Worm (Caenorhabditis elegans) whole organism, L1 larva: ENCODE data around the gene F44B9.9.

ENCODE experiments used
- F16B12.6 ChIP-seq: fragments of 150-350 bp; optimal IDR thresholded peaks from 2 replicates; lab custom pipeline; 2014; ENCODE audit warnings: missing biosample characterization, missing genetic modification characterization
- aha-1 ChIP-seq: fragments of 150-350 bp; optimal IDR thresholded peaks from 2 replicates; lab custom pipeline; 2014; ENCODE audit warnings: missing biosample characterization, missing genetic modification characterization
- aly-2 ChIP-seq: fragments of 150-350 bp; optimal IDR thresholded peaks from 2 replicates; lab custom pipeline; 2014; ENCODE audit warnings: missing biosample characterization, missing genetic modification characterization
- ama-1 ChIP-seq: fragments of 150-350 bp; optimal IDR thresholded peaks from 2 replicates; lab custom pipeline; 2014
- blmp-1 ChIP-seq: fragments of 150-350 bp; optimal IDR thresholded peaks from 2 replicates; lab custom pipeline; 2014; ENCODE audit warnings: missing biosample characterization, missing genetic modification characterization
- ceh-63 ChIP-seq: fragments of 200-800 bp; sonication (Bioruptor generic); optimal IDR thresholded peaks from 2 replicates; lab custom pipeline; 2018; ENCODE audit warnings: mild to moderate bottlenecking, missing genetic modification characterization, missing compliant biosample characterization
- ceh-82 ChIP-seq, 3 experiments: fragments of 150-350 bp in 1 of 3; sonication (generic microtip) in 2 of 3; optimal IDR thresholded peaks; 2 replicates each; lab custom pipeline; 2014 to 2017; ENCODE audit warnings: missing biosample characterization in 3 of 3, missing genetic modification characterization in 3 of 3
- ceh-90 ChIP-seq: sonication (generic microtip); optimal IDR thresholded peaks from 2 replicates; lab custom pipeline; 2016; ENCODE audit warnings: missing genetic modification characterization, missing compliant biosample characterization
- efl-1 ChIP-seq, 4 experiments: fragments of 150-350 bp; optimal IDR thresholded peaks in 3 of 4; peaks in 1 of 4; 1 replicate in 1 of 4; 2 replicates in 3 of 4; lab custom pipeline; 2014; ENCODE audit warnings: missing biosample characterization in 2 of 4, missing genetic modification characterization in 2 of 4, missing genetic modification reagents in 2 of 4
- efl-3 ChIP-seq: fragments of 200-800 bp; sonication (Bioruptor generic); optimal IDR thresholded peaks from 2 replicates; lab custom pipeline; 2018; ENCODE audit warnings: mild to moderate bottlenecking, missing genetic modification characterization, missing compliant biosample characterization
- elt-2 ChIP-seq: sonication (generic microtip); optimal IDR thresholded peaks from 2 replicates; lab custom pipeline; 2016; ENCODE audit warnings: missing genetic modification characterization, mild to moderate bottlenecking, inconsistent platforms, missing compliant biosample characterization, missing genetic modification reagents
- fkh-10 ChIP-seq: sonication (generic microtip); optimal IDR thresholded peaks from 2 replicates; lab custom pipeline; 2017; ENCODE audit warnings: missing biosample characterization, missing genetic modification reagents, missing genetic modification characterization
- fkh-4 ChIP-seq: sonication (generic microtip); optimal IDR thresholded peaks from 2 replicates; lab custom pipeline; 2016; ENCODE audit warnings: missing compliant biosample characterization, missing genetic modification characterization, borderline replicate concordance
- fkh-8 ChIP-seq: sonication (generic microtip); optimal IDR thresholded peaks from 2 replicates; lab custom pipeline; 2016; ENCODE audit warnings: mild to moderate bottlenecking, missing genetic modification characterization, missing compliant biosample characterization
- fos-1 ChIP-seq: fragments of 150-350 bp; optimal IDR thresholded peaks from 2 replicates; lab custom pipeline; 2014; ENCODE audit warnings: missing biosample characterization, missing genetic modification characterization
- grh-1 ChIP-seq: fragments of 200-800 bp; sonication (Bioruptor generic); IDR thresholded peaks from 2 replicates; pipeline ENCODE4 v1.3.6; 2022; ENCODE audit warnings: missing genetic modification reagents, missing genetic modification characterization, missing compliant biosample characterization
- hlh-17 ChIP-seq: fragments of 200-800 bp; sonication (Bioruptor generic); optimal IDR thresholded peaks from 2 replicates; lab custom pipeline; 2018; ENCODE audit warnings: missing genetic modification characterization, mild to moderate bottlenecking, missing compliant biosample characterization, moderate library complexity, borderline replicate concordance
- hlh-4 ChIP-seq: sonication (generic microtip); optimal IDR thresholded peaks from 2 replicates; lab custom pipeline; 2016; ENCODE audit warnings: mild to moderate bottlenecking, missing genetic modification characterization, missing compliant biosample characterization
- irx-1 ChIP-seq: sonication (generic microtip); optimal IDR thresholded peaks from 2 replicates; lab custom pipeline; 2016; ENCODE audit warnings: missing genetic modification characterization, missing compliant biosample characterization
- lin-13 ChIP-seq: fragments of 150-350 bp; optimal IDR thresholded peaks from 2 replicates; lab custom pipeline; 2014; ENCODE audit warnings: missing biosample characterization, missing genetic modification reagents, missing genetic modification characterization
- lin-35 ChIP-seq, 2 experiments: fragments of 150-350 bp; optimal IDR thresholded peaks; 2 replicates each; lab custom pipeline; 2014; ENCODE audit warnings: missing biosample characterization in 2 of 2, missing genetic modification characterization in 2 of 2, missing genetic modification reagents in 2 of 2
- lir-3 ChIP-seq: sonication (generic microtip); optimal IDR thresholded peaks from 2 replicates; lab custom pipeline; 2016; ENCODE audit warnings: mild to moderate bottlenecking, missing genetic modification characterization, moderate library complexity, missing compliant biosample characterization; ENCODE audit not compliant: poor library complexity
- lsy-2 ChIP-seq, 2 experiments: fragments of 150-350 bp; optimal IDR thresholded peaks; 2 replicates each; lab custom pipeline; 2014; ENCODE audit warnings: missing biosample characterization in 2 of 2, missing genetic modification characterization in 2 of 2
- mab-9 ChIP-seq: fragments of 200-800 bp; sonication (Bioruptor generic); IDR thresholded peaks from 2 replicates; pipeline ENCODE4 v1.3.6; 2022; ENCODE audit warnings: missing genetic modification reagents, missing genetic modification characterization, missing compliant biosample characterization
- mep-1 ChIP-seq: fragments of 150-350 bp; optimal IDR thresholded peaks from 2 replicates; lab custom pipeline; 2014; ENCODE audit warnings: missing biosample characterization, missing genetic modification characterization
- nhr-20 ChIP-seq: sonication (generic microtip); optimal IDR thresholded peaks from 2 replicates; lab custom pipeline; 2016; ENCODE audit warnings: mild to moderate bottlenecking, missing genetic modification characterization, missing compliant biosample characterization
- nhr-237 ChIP-seq: fragments of 150-350 bp; optimal IDR thresholded peaks from 2 replicates; lab custom pipeline; 2014; ENCODE audit warnings: missing biosample characterization, missing genetic modification characterization
- nhr-28 ChIP-seq: fragments of 150-350 bp; optimal IDR thresholded peaks from 2 replicates; lab custom pipeline; 2014; ENCODE audit warnings: missing biosample characterization, missing genetic modification characterization
- nhr-47 ChIP-seq: sonication (generic microtip); optimal IDR thresholded peaks from 2 replicates; lab custom pipeline; 2016; ENCODE audit warnings: mild to moderate bottlenecking, missing genetic modification characterization, moderate library complexity, missing compliant biosample characterization
- nhr-85 ChIP-seq: sonication (generic microtip); peaks from one replicate; lab custom pipeline; 2016; ENCODE audit warnings: missing genetic modification characterization, inconsistent platforms, missing compliant biosample characterization
- nhr-90 ChIP-seq: sonication (generic microtip); optimal IDR thresholded peaks from 2 replicates; lab custom pipeline; 2016; ENCODE audit warnings: mild to moderate bottlenecking, missing genetic modification characterization, missing compliant biosample characterization; ENCODE audit not compliant: poor library complexity
- pag-3 ChIP-seq: sonication (generic microtip); optimal IDR thresholded peaks from 2 replicates; lab custom pipeline; 2017; ENCODE audit warnings: missing genetic modification characterization, mild to moderate bottlenecking, missing compliant biosample characterization, antibody characterized with exemption, borderline replicate concordance; ENCODE audit not compliant: insufficient read depth
- pqm-1 ChIP-seq: sonication (generic microtip); optimal IDR thresholded peaks from 3 replicates; lab custom pipeline; 2017; ENCODE audit warnings: missing biosample characterization, missing genetic modification characterization
- rnt-1 ChIP-seq: sonication (generic microtip); optimal IDR thresholded peaks from 2 replicates; lab custom pipeline; 2016; ENCODE audit warnings: mild to moderate bottlenecking, missing genetic modification characterization, moderate library complexity, missing compliant biosample characterization
- sox-4 ChIP-seq: sonication (generic microtip); optimal IDR thresholded peaks from 2 replicates; lab custom pipeline; 2016; ENCODE audit warnings: missing genetic modification characterization, missing compliant biosample characterization
- sup-37 ChIP-seq: fragments of 200-800 bp; sonication (Bioruptor generic); optimal IDR thresholded peaks from 2 replicates; lab custom pipeline; 2018; ENCODE audit warnings: mild to moderate bottlenecking, missing genetic modification characterization, missing compliant biosample characterization
- tbx-2 ChIP-seq: sonication (generic microtip); optimal IDR thresholded peaks from 2 replicates; lab custom pipeline; 2016; ENCODE audit warnings: missing genetic modification characterization, missing compliant biosample characterization
- tlp-1 ChIP-seq: fragments of 150-350 bp; optimal IDR thresholded peaks from 2 replicates; lab custom pipeline; 2014; ENCODE audit warnings: missing biosample characterization, missing genetic modification characterization
- unc-130 ChIP-seq: fragments of 150-350 bp; optimal IDR thresholded peaks from 2 replicates; lab custom pipeline; 2017; ENCODE audit warnings: missing biosample characterization, missing genetic modification characterization, inconsistent platforms
- unc-30 ChIP-seq: sonication (generic microtip); optimal IDR thresholded peaks from 2 replicates; lab custom pipeline; 2017; ENCODE audit warnings: missing biosample characterization, missing genetic modification characterization
- unc-86 ChIP-seq: sonication (generic microtip); optimal IDR thresholded peaks from 2 replicates; lab custom pipeline; 2016; ENCODE audit warnings: missing genetic modification characterization, missing compliant biosample characterization
- unc-98 ChIP-seq: fragments of 200-800 bp; sonication (Bioruptor generic); IDR thresholded peaks from 2 replicates; pipeline ENCODE4 v1.3.6; 2022; ENCODE audit warnings: missing genetic modification characterization, missing compliant biosample characterization
- vab-15 ChIP-seq: sonication (generic microtip); optimal IDR thresholded peaks from 2 replicates; lab custom pipeline; 2017; ENCODE audit warnings: missing genotype, mild to moderate bottlenecking, missing genetic modification characterization, missing compliant biosample characterization
- zip-4 ChIP-seq: fragments of 200-800 bp; sonication (Bioruptor generic); optimal IDR thresholded peaks from 2 replicates; lab custom pipeline; 2018; ENCODE audit warnings: mild to moderate bottlenecking, missing genetic modification characterization, moderate library complexity, missing compliant biosample characterization
- ztf-11 ChIP-seq, 2 experiments: sonication (generic microtip); optimal IDR thresholded peaks; 2 replicates each; lab custom pipeline; 2016 to 2017; ENCODE audit warnings: missing genetic modification characterization in 2 of 2, missing biosample characterization in 1 of 2, missing compliant biosample characterization in 1 of 2
- ztf-4 ChIP-seq: fragments of 150-350 bp; optimal IDR thresholded peaks from 2 replicates; lab custom pipeline; 2014; ENCODE audit warnings: missing biosample characterization, missing genetic modification characterization

Gene F44B9.9

ce11 chrIII:8063659-8064058 lies 32.8 kb upstream of the F44B9.9 start:
- TF ChIP-seq lsy-2 (tag; optimal IDR thresholded peaks at IDR 0.05; lab: Kevin White, UChicago) (no peak), tbx-2 (no peak)
- TF ChIP-seq, all 84 proteins: peak for 0

ce11 chrIII:8061114-8061513 lies 30.3 kb upstream of the F44B9.9 start:
- TF ChIP-seq unc-130 (tag; lab: Kevin White, UChicago): no peak
- TF ChIP-seq irx-1 (tag; lab: Kevin White, UChicago): no peak
- peak in 1 of 2 experiments; percentile 16 for TF ChIP-seq lsy-2 (tag; optimal IDR thresholded peaks at IDR 0.05; lab: Kevin White, UChicago)
- TF ChIP-seq blmp-1 (tag; lab: Kevin White, UChicago): peak; percentile 8
- no peak for TF ChIP-seq nhr-20

- no peak for TF ChIP-seq rnt-1 (tag; lab: Kevin White, UChicago)
- TF ChIP-seq lin-35 (GFP tag; optimal IDR thresholded peaks at IDR 0.05; lab: Kevin White, UChicago): no peak
- no peak for TF ChIP-seq aha-1 (tag; lab: Kevin White, UChicago)
- TF ChIP-seq nhr-90 (tag; lab: Kevin White, UChicago): no peak
- TF ChIP-seq pag-3 (tag; lab: Kevin White, UChicago): no peak
- TF ChIP-seq unc-30 (tag; lab: Kevin White, UChicago): no peak
- no peak for TF ChIP-seq mep-1 (tag; lab: Kevin White, UChicago)
- TF ChIP-seq elt-2 (tag; lab: Kevin White, UChicago): no peak
- TF ChIP-seq zip-4 (GFP tag; lab: Kevin White, UChicago): no peak
- TF ChIP-seq unc-86 (tag; lab: Kevin White, UChicago): no peak
- no peak for TF ChIP-seq ztf-4 (tag; lab: Kevin White, UChicago)
- TF ChIP-seq ama-1 (lab: Kevin White, UChicago): no peak
- no peak for TF ChIP-seq fkh-8 (tag; lab: Kevin White, UChicago)
- no peak for TF ChIP-seq fkh-10 (GFP tag; lab: Kevin White, UChicago)
- TF ChIP-seq nhr-237 (tag; lab: Kevin White, UChicago): no peak
- no peak for TF ChIP-seq sup-37
- no peak for TF ChIP-seq vab-15
Observed at ce11 chrIII:8051838-8052237, 21.0 kb upstream of the F44B9.9 start.

- no peak for TF ChIP-seq hlh-17 (GFP tag; lab: Kevin White, UChicago)
- no peak for TF ChIP-seq efl-1 (optimal IDR thresholded peaks at IDR 0.05; lab: Kevin White, UChicago)
- TF ChIP-seq efl-1 (GFP tag; optimal IDR thresholded peaks at IDR 0.05 in 1 of 2; lab: Kevin White, UChicago): peak in 1 of 2 experiments; percentile 61
- peak; percentile 74 for TF ChIP-seq pqm-1 (tag; lab: Kevin White, UChicago)
- no peak for TF ChIP-seq blmp-1 (tag; lab: Kevin White, UChicago)
- no peak for TF ChIP-seq fkh-4 (tag; lab: Kevin White, UChicago)
- no peak for TF ChIP-seq grh-1 (GFP tag; lab: Robert Waterston, UW)
- no peak for TF ChIP-seq nhr-47 (tag; lab: Kevin White, UChicago)
- no peak for TF ChIP-seq mab-9 (GFP tag; lab: Robert Waterston, UW)
- no peak for TF ChIP-seq ceh-90 (tag; lab: Kevin White, UChicago)
- no peak for TF ChIP-seq unc-86 (tag; lab: Kevin White, UChicago)
- TF ChIP-seq ceh-63 (GFP tag; lab: Kevin White, UChicago): no peak
- no peak for TF ChIP-seq lir-3 (tag; lab: Kevin White, UChicago)
- no peak for TF ChIP-seq nhr-28
- TF ChIP-seq tlp-1 (tag; lab: Kevin White, UChicago): peak; percentile 51
- no peak for TF ChIP-seq nhr-85 (tag; lab: Kevin White, UChicago)
- TF ChIP-seq F16B12.6 (tag; lab: Kevin White, UChicago): no peak
- no peak for TF ChIP-seq fkh-8 (tag; lab: Kevin White, UChicago)
- no peak for TF ChIP-seq fos-1 (tag; lab: Kevin White, UChicago)
- TF ChIP-seq hlh-4 (tag; lab: Kevin White, UChicago): no peak
- TF ChIP-seq lin-13 (GFP tag; lab: Kevin White, UChicago): no peak
- TF ChIP-seq aly-2 (tag; lab: Kevin White, UChicago): no peak
- TF ChIP-seq sox-4 (tag; lab: Kevin White, UChicago): no peak
- TF ChIP-seq unc-98 (GFP tag; lab: Robert Waterston, UW): no peak
- no peak for TF ChIP-seq ztf-11 (tag; optimal IDR thresholded peaks at IDR 0.05; lab: Kevin White, UChicago)
- no peak for TF ChIP-seq efl-3
- TF ChIP-seq ceh-82 (tag; optimal IDR thresholded peaks at IDR 0.05; lab: Kevin White, UChicago): no peak
- TF ChIP-seq nhr-237 (tag; lab: Kevin White, UChicago): no peak
- TF ChIP-seq elt-2 (tag; lab: Kevin White, UChicago): peak; percentile 74
Observed at ce11 chrIII:8050944-8051343, 20.1 kb upstream of the F44B9.9 start, which contains the start of gene K12H4.7. Gene K12H4.7, minus strand, starts transcription at chrIII:8051081.
